Worm (Caenorhabditis elegans): ENCODE measurements around the gene hmg-11.

The hmg-11 gene

DNA sequence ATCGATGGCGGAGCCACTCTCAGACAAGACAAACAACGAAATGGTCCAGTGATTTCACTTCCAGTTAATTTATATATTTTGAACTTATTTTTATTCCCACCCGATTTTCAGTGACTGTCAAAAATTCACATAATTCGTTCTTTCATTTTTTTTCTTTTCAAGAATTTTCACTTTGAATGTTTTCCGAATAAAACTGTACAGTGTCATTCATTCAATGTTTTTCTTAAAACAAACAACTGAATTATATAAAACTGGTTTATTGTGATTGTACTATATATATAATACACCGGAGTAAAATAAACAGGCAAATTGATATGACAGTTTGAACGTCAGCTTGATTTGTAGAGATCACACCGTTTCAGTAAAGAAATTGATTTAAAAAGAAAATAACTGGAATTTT lies 30.1 kb downstream of the hmg-11 start (continued):
- TF ChIP-seq sea-2 (GFP tag; IDR thresholded peaks at IDR 0.05) (no peak), sptf-2 (GFP tag; optimal IDR thresholded peaks at IDR 0.05) (no peak), snpc-4 (GFP tag; optimal IDR thresholded peaks at IDR 0.05) (no peak), snpc-4 (tag; optimal IDR thresholded peaks at IDR 0.05) (no peak), snpc-1.3 (tag; optimal IDR thresholded peaks at IDR 0.05; ENCODE audit: insufficient read depth) (peak; percentile 46), hmg-1.2 (GFP tag; IDR thresholded peaks at IDR 0.05) (peak; percentile 45), let-526 (GFP tag; IDR thresholded peaks at IDR 0.05) (no peak), madf-6 (GFP tag; IDR thresholded peaks at IDR 0.05) (peak; percentile 78), F23B12.7 (tag; optimal IDR thresholded peaks at IDR 0.05; ENCODE audit: insufficient read depth) (peak; percentile 19), Y79H2A.3 (GFP tag; conservative IDR thresholded peaks at IDR 0.05) (peak; percentile 96), F39B2.1 (GFP tag; IDR thresholded peaks at IDR 0.05) (no peak), tlf-1 (GFP tag; optimal IDR thresholded peaks at IDR 0.05) (peak; percentile 64), lsl-1 (GFP tag; optimal IDR thresholded peaks at IDR 0.05) (peak; percentile 55), F33H1.4 (GFP tag; IDR thresholded peaks at IDR 0.05) (peak; percentile 36; the same call in 1 of the 2 replicates), atf-7 (tag; optimal IDR thresholded peaks at IDR 0.05) (peak; percentile 11), bed-2 (GFP tag; IDR thresholded peaks at IDR 0.05) (no peak), zfh-2 (GFP tag; conservative IDR thresholded peaks at IDR 0.05) (no peak), nhr-27 (tag; optimal IDR thresholded peaks at IDR 0.05) (no peak), ceh-58 (GFP tag; IDR thresholded peaks at IDR 0.05) (no peak), lin-26 (GFP tag; IDR thresholded peaks at IDR 0.05) (peak; percentile 78), xnd-1 (tag; optimal IDR thresholded peaks at IDR 0.05) (peak; percentile 13), madf-8 (GFP tag; conservative IDR thresholded peaks at IDR 0.05) (peak; percentile 66), die-1 (tag; optimal IDR thresholded peaks at IDR 0.05) (peak; percentile 10), nhr-80 (tag; optimal IDR thresholded peaks at IDR 0.05) (no peak), ztf-22 (GFP tag; optimal IDR thresholded peaks at IDR 0.05) (no peak), lir-1 (GFP tag; conservative IDR thresholded peaks at IDR 0.05) (no peak), snpc-3.4 (tag; optimal IDR thresholded peaks at IDR 0.05) (peak; percentile 48), Y67H2A.10 (GFP tag; conservative IDR thresholded peaks at IDR 0.05) (no peak), gei-17 (GFP tag; optimal IDR thresholded peaks at IDR 0.05) (no peak), attf-6 (GFP tag; IDR thresholded peaks at IDR 0.05) (peak; percentile 76), egl-44 (GFP tag; IDR thresholded peaks at IDR 0.05) (no peak), aptf-3 (GFP tag; IDR thresholded peaks at IDR 0.05) (no peak), Y53G8AR.9 (GFP tag; conservative IDR thresholded peaks at IDR 0.05) (peak; percentile 83), B0336.3 (GFP tag; IDR thresholded peaks at IDR 0.05) (peak; percentile 70; the same call in 1 of the 2 replicates), K11D2.4 (GFP tag; IDR thresholded peaks at IDR 0.05) (no peak), D2030.7 (GFP tag; IDR thresholded peaks at IDR 0.05) (peak; percentile 57), mxl-1 (tag; optimal IDR thresholded peaks at IDR 0.05) (no peak), ztf-25 (GFP tag; IDR thresholded peaks at IDR 0.05) (no peak), nfyb-1 (GFP tag; IDR thresholded peaks at IDR 0.05) (0 out of 2 replicates have a peak, but pooled peaks have one; percentile 28), dpff-1 (tag; optimal IDR thresholded peaks at IDR 0.05) (no peak), rcor-1 (GFP tag; IDR thresholded peaks at IDR 0.05) (peak; percentile 77), him-1 (tag; optimal IDR thresholded peaks at IDR 0.05) (peak; percentile 16), repo-1 (tag; optimal IDR thresholded peaks at IDR 0.05) (peak; percentile 53), F57A8.1 (GFP tag; optimal IDR thresholded peaks at IDR 0.05) (no peak), ceh-100 (GFP tag; IDR thresholded peaks at IDR 0.05) (no peak; the same call in 1 of the 2 replicates), K12H6.12 (tag; optimal IDR thresholded peaks at IDR 0.05) (no peak), rpc-1 (optimal IDR thresholded peaks at IDR 0.05) (no peak), rpc-1 (tag; optimal IDR thresholded peaks at IDR 0.05) (no peak), tbp1 (GFP tag; optimal IDR thresholded peaks at IDR 0.05) (peak; percentile 6), cebp-2 (GFP tag; IDR thresholded peaks at IDR 0.05) (no peak)

Data from whole organism, young adult.